Worm (Caenorhabditis elegans) whole organism, L4 larva: ENCODE measurements around the gene col-95.

Experiments used
- ama-1 ChIP-seq: fragments of 150-350 bp; optimal IDR thresholded peaks from 2 replicates; lab custom pipeline; 2014; ENCODE audit warnings: inconsistent platforms, mixed read lengths
- ceh-82 ChIP-seq: sonication (generic microtip); optimal IDR thresholded peaks from 2 replicates; lab custom pipeline; 2017; ENCODE audit warnings: missing biosample characterization, missing genetic modification characterization
- mep-1 ChIP-seq: fragments of 150-350 bp; sonication (generic microtip); optimal IDR thresholded peaks from 3 replicates; lab custom pipeline; 2014; ENCODE audit warnings: missing biosample characterization, missing genetic modification characterization
- nhr-11 ChIP-seq: fragments of 150-350 bp; optimal IDR thresholded peaks from 2 replicates; lab custom pipeline; 2014; ENCODE audit warnings: missing biosample characterization, missing genetic modification characterization
- nhr-6 ChIP-seq: fragments of 150-350 bp; optimal IDR thresholded peaks from 2 replicates; lab custom pipeline; 2014; ENCODE audit warnings: missing biosample characterization, missing genetic modification characterization
- saeg-2 ChIP-seq: fragments of 200-800 bp; sonication (Bioruptor generic); IDR thresholded peaks from 2 replicates; pipeline ENCODE4 v1.3.6; 2022; ENCODE audit warnings: missing genetic modification reagents, missing genetic modification characterization, missing compliant biosample characterization
- unc-39 ChIP-seq: sonication (generic microtip); optimal IDR thresholded peaks from 2 replicates; lab custom pipeline; 2017; ENCODE audit warnings: missing biosample characterization, missing genetic modification characterization

- TF ChIP-seq ceh-82 = no peak
- no peak for TF ChIP-seq unc-39 (tag; lab: Kevin White, UChicago)
- TF ChIP-seq mep-1 (tag; lab: Kevin White, UChicago) = no peak
- TF ChIP-seq saeg-2 (GFP tag; lab: Robert Waterston, UW) = no peak
- TF ChIP-seq ama-1 (lab: Kevin White, UChicago) = no peak
- no peak for TF ChIP-seq nhr-11 (tag; lab: Kevin White, UChicago)
- no peak for TF ChIP-seq nhr-6 (tag; lab: Kevin White, UChicago)
Measured at ce11 chrIII:11683038-11683437, 20.8 kb upstream of the col-95 start.
